Worm (Caenorhabditis elegans): ENCODE results near the gene C39B5.5.

C39B5.5 gene

DNA sequence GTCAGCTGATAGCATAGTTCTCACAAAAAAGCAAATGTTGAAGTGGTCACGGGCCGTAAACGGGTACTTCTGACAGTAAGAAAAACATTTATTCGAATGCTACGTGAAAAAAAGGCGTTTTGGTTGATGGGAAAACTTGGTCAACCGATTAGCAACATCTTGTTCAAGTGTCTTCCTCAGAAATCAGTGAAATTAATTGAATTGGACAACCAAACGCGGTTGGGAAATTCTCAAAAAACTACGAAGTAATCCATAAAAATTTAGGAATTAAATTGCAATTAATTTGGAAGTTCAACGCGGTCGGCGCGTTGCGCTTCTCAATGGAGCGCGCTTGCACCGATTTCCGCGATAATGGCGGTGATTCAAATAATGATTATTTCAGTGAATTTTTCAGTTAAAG lies 51.4 kb downstream of the C39B5.5 start:
- TF ChIP-seq efl-1 (optimal IDR thresholded peaks at IDR 0.05) = no peak
- peak in 1 of 2 experiments; percentile 92 for TF ChIP-seq efl-1 (GFP tag; optimal IDR thresholded peaks at IDR 0.05 in 1 of 2)
- no peak for TF ChIP-seq snpc-4 (tag; optimal IDR thresholded peaks at IDR 0.05)
